Worm (Caenorhabditis elegans) whole organism, L2 larva: Measurements from ENCODE around the gene cest-32.

Experiments used
- F13H6.1 ChIP-seq: sonication (generic microtip); optimal IDR thresholded peaks from 2 replicates; lab custom pipeline; 2016; ENCODE audit warnings: missing genetic modification characterization, missing compliant biosample characterization
- R02D3.7 ChIP-seq: fragments of 150-350 bp; optimal IDR thresholded peaks from 2 replicates; lab custom pipeline; 2014; ENCODE audit warnings: missing biosample characterization, missing genetic modification characterization
- Y55F3AM.14 ChIP-seq: fragments of 200-800 bp; sonication (Bioruptor generic); optimal IDR thresholded peaks from 2 replicates; lab custom pipeline; 2018; ENCODE audit warnings: mild to moderate bottlenecking, missing genetic modification characterization, missing compliant biosample characterization
- ZK546.5 ChIP-seq: sonication (generic microtip); optimal IDR thresholded peaks from 2 replicates; lab custom pipeline; 2017; ENCODE audit warnings: missing biosample characterization, missing genetic modification characterization
- aly-2 ChIP-seq: fragments of 150-350 bp; optimal IDR thresholded peaks from 2 replicates; lab custom pipeline; 2014; ENCODE audit warnings: missing biosample characterization, missing genetic modification characterization
- blmp-1 ChIP-seq: sonication (generic microtip); optimal IDR thresholded peaks from 2 replicates; lab custom pipeline; 2017; ENCODE audit warnings: missing genetic modification characterization, mild to moderate bottlenecking, missing compliant biosample characterization, antibody characterized with exemption, moderate library complexity; ENCODE audit not compliant: insufficient read depth
- ceh-16 ChIP-seq: fragments of 150-350 bp; optimal IDR thresholded peaks from 2 replicates; lab custom pipeline; 2014; ENCODE audit warnings: missing biosample characterization, missing genetic modification characterization
- ceh-82 ChIP-seq: fragments of 150-350 bp; optimal IDR thresholded peaks from 2 replicates; lab custom pipeline; 2014; ENCODE audit warnings: missing biosample characterization, missing genetic modification characterization
- crh-2 ChIP-seq: sonication (generic microtip); optimal IDR thresholded peaks from 2 replicates; lab custom pipeline; 2017; ENCODE audit warnings: missing biosample characterization, missing genetic modification characterization
- elt-1 ChIP-seq: fragments of 150-350 bp; optimal IDR thresholded peaks from 2 replicates; lab custom pipeline; 2014; ENCODE audit warnings: missing biosample characterization, missing genetic modification characterization
- elt-3 ChIP-seq: sonication (generic microtip); optimal IDR thresholded peaks from 2 replicates; lab custom pipeline; 2017; ENCODE audit warnings: missing biosample characterization, missing genetic modification characterization
- fos-1 ChIP-seq: fragments of 150-350 bp; optimal IDR thresholded peaks from 2 replicates; lab custom pipeline; 2014; ENCODE audit warnings: missing biosample characterization, missing genetic modification characterization
- lin-11 ChIP-seq: fragments of 150-350 bp; sonication (generic microtip); optimal IDR thresholded peaks from 2 replicates; lab custom pipeline; 2014; ENCODE audit warnings: missing biosample characterization, missing genetic modification characterization, inconsistent platforms, mixed read lengths
- lin-13 ChIP-seq: fragments of 150-350 bp; optimal IDR thresholded peaks from 2 replicates; lab custom pipeline; 2014; ENCODE audit warnings: missing biosample characterization, missing genetic modification reagents, missing genetic modification characterization
- lin-39 ChIP-seq: fragments of 150-350 bp; optimal IDR thresholded peaks from 2 replicates; lab custom pipeline; 2014; ENCODE audit warnings: missing biosample characterization, missing genetic modification reagents, missing genetic modification characterization
- mab-5 ChIP-seq: fragments of 150-350 bp; optimal IDR thresholded peaks from 2 replicates; lab custom pipeline; 2014; ENCODE audit warnings: missing biosample characterization, missing genetic modification characterization
- nhr-11 ChIP-seq: fragments of 150-350 bp; optimal IDR thresholded peaks from 2 replicates; lab custom pipeline; 2014; ENCODE audit warnings: missing biosample characterization, missing genetic modification characterization
- nhr-12 ChIP-seq: fragments of 150-350 bp; optimal IDR thresholded peaks from 2 replicates; lab custom pipeline; 2014; ENCODE audit warnings: missing biosample characterization, missing genetic modification characterization
- nhr-129 ChIP-seq: fragments of 150-350 bp; optimal IDR thresholded peaks from 2 replicates; lab custom pipeline; 2014; ENCODE audit warnings: missing biosample characterization, missing genetic modification characterization
- nhr-21 ChIP-seq: fragments of 150-350 bp; optimal IDR thresholded peaks from 2 replicates; lab custom pipeline; 2014; ENCODE audit warnings: missing biosample characterization, missing genetic modification characterization
- nhr-237 ChIP-seq: fragments of 150-350 bp; optimal IDR thresholded peaks from 2 replicates; lab custom pipeline; 2014; ENCODE audit warnings: missing biosample characterization, missing genetic modification characterization
- nhr-6 ChIP-seq: fragments of 150-350 bp; optimal IDR thresholded peaks from 2 replicates; lab custom pipeline; 2014; ENCODE audit warnings: missing biosample characterization, missing genetic modification characterization
- peb-1 ChIP-seq: fragments of 150-350 bp; optimal IDR thresholded peaks from 2 replicates; lab custom pipeline; 2014; ENCODE audit warnings: missing biosample characterization, missing genetic modification characterization
- skn-1 ChIP-seq: sonication (generic microtip); optimal IDR thresholded peaks from 2 replicates; lab custom pipeline; 2017; ENCODE audit warnings: missing biosample characterization, missing genetic modification characterization
- sma-3 ChIP-seq: sonication (generic microtip); optimal IDR thresholded peaks from 2 replicates; lab custom pipeline; 2016; ENCODE audit warnings: missing genetic modification reagents, missing genetic modification characterization, missing compliant biosample characterization
- sma-9 ChIP-seq, 2 experiments: fragments of 150-350 bp in 1 of 2; sonication (generic microtip) in 1 of 2; optimal IDR thresholded peaks; 2 replicates each; lab custom pipeline; 2014 to 2016; ENCODE audit warnings: missing genetic modification characterization in 2 of 2, mild to moderate bottlenecking in 1 of 2, missing biosample characterization in 1 of 2, missing compliant biosample characterization in 1 of 2, missing genetic modification reagents in 1 of 2, moderate library complexity in 1 of 2
- unc-39 ChIP-seq: fragments of 150-350 bp; optimal IDR thresholded peaks from 2 replicates; lab custom pipeline; 2014; ENCODE audit warnings: missing biosample characterization, missing genetic modification characterization
- unc-55 ChIP-seq: fragments of 150-350 bp; sonication (generic microtip); optimal IDR thresholded peaks from 3 replicates; lab custom pipeline; 2014; ENCODE audit warnings: missing biosample characterization, missing genetic modification reagents, missing genetic modification characterization
- unc-62 ChIP-seq: fragments of 150-350 bp; optimal IDR thresholded peaks from 2 replicates; lab custom pipeline; 2014; ENCODE audit warnings: missing biosample characterization, missing genetic modification reagents, missing genetic modification characterization
- zag-1 ChIP-seq: fragments of 150-350 bp; optimal IDR thresholded peaks from 2 replicates; lab custom pipeline; 2014; ENCODE audit warnings: missing biosample characterization, missing genetic modification characterization
- ztf-11 ChIP-seq: sonication (generic microtip); optimal IDR thresholded peaks from 2 replicates; lab custom pipeline; 2017; ENCODE audit warnings: missing biosample characterization, missing genetic modification characterization
- ztf-4 ChIP-seq: fragments of 150-350 bp; optimal IDR thresholded peaks from 2 replicates; lab custom pipeline; 2014; ENCODE audit warnings: missing biosample characterization, missing genetic modification characterization

The cest-32 gene

DNA sequence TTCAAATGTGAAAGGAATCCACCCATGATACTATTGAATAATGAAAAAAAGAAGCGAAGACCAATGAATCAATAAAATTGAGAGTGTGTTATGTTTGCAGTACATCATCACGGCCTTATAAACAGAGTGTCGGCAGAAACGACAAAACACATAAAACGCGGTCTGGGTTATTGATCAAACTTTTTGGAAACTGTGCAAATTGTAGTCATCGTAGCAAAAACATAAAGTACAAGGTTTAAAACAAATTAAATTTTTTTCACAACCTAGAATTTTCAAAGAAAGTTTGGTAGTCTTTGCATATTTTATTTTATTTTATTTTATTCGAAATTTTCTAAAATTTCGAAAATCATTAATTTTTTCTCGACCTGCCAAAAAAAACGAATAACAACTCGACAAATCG lies 9.3 kb upstream of the cest-32 start, which contains the start of gene cest-35.1:
cest-35.1 (minus strand) TSS at position 101 of the 400 bp plus-strand sequence.
- TF ChIP-seq elt-1 (tag; lab: Kevin White, UChicago): no peak
- no peak for TF ChIP-seq blmp-1
- TF ChIP-seq nhr-11 (tag; lab: Kevin White, UChicago): no peak
- no peak for TF ChIP-seq crh-2 (tag; lab: Kevin White, UChicago)
- no peak for TF ChIP-seq unc-62
- no peak for TF ChIP-seq unc-55
- TF ChIP-seq lin-11 (tag; lab: Kevin White, UChicago): no peak
- TF ChIP-seq ztf-11 (tag; lab: Kevin White, UChicago): no peak
- no peak for TF ChIP-seq nhr-129 (tag; lab: Kevin White, UChicago)
- TF ChIP-seq ceh-82 (tag; lab: Kevin White, UChicago): no peak
- TF ChIP-seq mab-5: no peak
- no peak for TF ChIP-seq nhr-237 (tag; lab: Kevin White, UChicago)
- TF ChIP-seq Y55F3AM.14 (GFP tag; lab: Kevin White, UChicago): no peak
- TF ChIP-seq ztf-4 (tag; lab: Kevin White, UChicago): no peak
- no peak for TF ChIP-seq lin-39 (tag; lab: Kevin White, UChicago)
- TF ChIP-seq nhr-6: no peak

DNA sequence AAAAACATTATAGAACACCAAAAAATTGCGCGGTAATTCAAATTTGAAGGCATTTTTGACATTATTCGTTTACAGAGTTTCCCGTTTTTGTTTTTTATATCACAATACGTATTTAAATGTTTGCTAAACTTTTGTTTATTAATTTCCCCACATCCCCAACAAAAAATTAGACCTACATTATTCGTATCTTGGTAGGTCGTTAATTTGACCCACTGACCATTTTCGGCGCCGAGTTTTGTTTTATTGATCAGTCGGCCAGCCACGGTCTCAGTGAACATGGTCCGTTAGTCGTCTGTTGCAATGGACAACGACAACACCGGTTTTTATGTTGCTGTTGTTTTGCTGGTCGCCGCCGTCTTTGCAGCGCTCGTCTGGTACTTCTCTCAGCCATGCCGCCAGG lies 6.2 kb upstream of the cest-32 start, which contains the start of gene B0238.15:
B0238.15 (plus strand) TSS at position 301 of the 400 bp plus-strand sequence.
- TF ChIP-seq F13H6.1 (tag; lab: Kevin White, UChicago) (no peak), unc-62 (no peak), lin-11 (tag; lab: Kevin White, UChicago) (no peak), nhr-129 (tag; lab: Kevin White, UChicago) (no peak), aly-2 (tag; lab: Kevin White, UChicago) (no peak), nhr-11 (tag; lab: Kevin White, UChicago) (no peak), skn-1 (tag; lab: Kevin White, UChicago) (no peak), ZK546.5 (tag; lab: Kevin White, UChicago) (no peak), ceh-16 (tag; lab: Kevin White, UChicago) (no peak), elt-1 (tag; lab: Kevin White, UChicago) (no peak), ztf-4 (tag; lab: Kevin White, UChicago) (no peak), nhr-237 (tag; lab: Kevin White, UChicago) (no peak), blmp-1 (no peak), unc-39 (tag; lab: Kevin White, UChicago) (no peak), elt-3 (tag; lab: Kevin White, UChicago) (no peak), nhr-12 (tag; lab: Kevin White, UChicago) (no peak)

DNA sequence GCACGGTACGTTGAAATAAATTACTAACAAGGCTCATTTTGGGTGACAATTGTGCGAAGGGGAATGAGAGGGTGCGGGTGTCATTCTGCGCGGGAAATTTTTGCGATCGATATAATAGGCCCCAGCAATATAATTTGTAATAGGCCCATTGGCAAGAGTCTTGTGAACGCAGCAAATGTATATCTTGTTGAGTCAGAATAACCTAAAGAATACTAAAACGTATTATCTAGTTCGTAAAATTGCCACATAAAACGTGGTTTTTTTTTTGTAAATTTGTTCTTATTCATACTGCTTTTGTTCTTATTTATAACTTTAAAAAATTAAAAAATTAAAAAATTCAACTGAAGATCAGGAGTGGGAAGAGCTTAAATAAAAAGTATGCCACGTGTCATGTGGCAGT lies 5.7 kb upstream of the cest-32 start, which contains the start of gene C52A10.3:
C52A10.3 (minus strand) TSS at position 101 of the 400 bp plus-strand sequence.
- TF ChIP-seq blmp-1 (no peak), Y55F3AM.14 (GFP tag; lab: Kevin White, UChicago) (no peak), fos-1 (no peak), unc-39 (tag; lab: Kevin White, UChicago) (no peak), nhr-12 (tag; lab: Kevin White, UChicago) (no peak), zag-1 (tag; lab: Kevin White, UChicago) (no peak), nhr-237 (tag; lab: Kevin White, UChicago) (no peak), unc-55 (no peak), nhr-21 (tag; lab: Kevin White, UChicago) (no peak), ceh-82 (tag; lab: Kevin White, UChicago) (no peak), unc-62 (no peak), ZK546.5 (tag; lab: Kevin White, UChicago) (no peak), sma-9 (GFP tag; optimal IDR thresholded peaks at IDR 0.05; lab: Kevin White, UChicago) (no peak), sma-9 (tag; optimal IDR thresholded peaks at IDR 0.05; lab: Kevin White, UChicago) (no peak), skn-1 (tag; lab: Kevin White, UChicago) (no peak), R02D3.7 (tag; lab: Kevin White, UChicago) (no peak), sma-3 (GFP tag; lab: Kevin White, UChicago) (no peak), peb-1 (tag; lab: Kevin White, UChicago) (no peak), elt-1 (tag; lab: Kevin White, UChicago) (no peak), lin-39 (tag; lab: Kevin White, UChicago) (no peak)

DNA sequence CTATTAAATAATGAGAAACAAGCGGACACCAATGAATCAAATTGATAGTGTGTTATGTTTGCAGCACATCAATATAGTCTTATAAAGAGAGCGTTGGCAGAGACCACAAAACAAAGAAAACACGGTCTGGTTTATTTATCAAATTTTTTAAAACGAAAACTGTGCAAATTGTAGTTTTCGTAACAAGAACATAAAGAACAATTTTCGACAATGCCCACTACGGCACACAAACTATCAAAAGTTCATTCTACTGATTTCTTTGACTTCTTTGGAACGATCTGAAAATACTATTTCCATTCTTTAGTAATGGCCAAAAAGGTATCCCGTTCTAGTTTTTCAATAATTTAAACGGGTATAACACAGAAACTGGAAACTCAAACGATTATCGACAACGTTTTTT lies 3.4 kb upstream of the cest-32 start, which contains the start of gene cest-35.2:
cest-35.2 (minus strand) TSS at position 101 of the 400 bp plus-strand sequence.
- TF ChIP-seq lin-13 (GFP tag; lab: Kevin White, UChicago): no peak

DNA sequence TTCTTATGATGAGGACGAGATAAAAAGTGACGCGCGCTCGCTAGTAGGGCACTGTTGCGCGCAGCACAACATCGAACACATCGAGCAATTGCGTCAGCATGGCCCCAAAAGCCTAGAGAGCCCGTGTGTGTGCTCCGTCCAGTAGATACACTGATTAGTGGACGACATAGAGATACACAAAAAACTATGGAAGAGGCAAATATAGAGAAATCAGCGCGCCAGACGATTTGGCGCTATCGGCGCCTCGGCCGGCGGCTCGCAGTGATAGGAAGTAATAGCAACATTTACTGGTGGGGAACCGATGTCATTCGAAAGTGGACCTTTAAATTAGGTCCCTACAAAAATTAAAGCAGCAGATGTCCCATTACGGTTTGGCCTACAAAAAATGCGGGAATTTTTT lies 5.2 kb downstream of the cest-32 start:
- peak; percentile 74 for TF ChIP-seq sma-9 (GFP tag; optimal IDR thresholded peaks at IDR 0.05; lab: Kevin White, UChicago)
- no peak for TF ChIP-seq sma-9 (tag; optimal IDR thresholded peaks at IDR 0.05; lab: Kevin White, UChicago)
- no peak for TF ChIP-seq crh-2 (tag; lab: Kevin White, UChicago)
- peak; percentile 16 for TF ChIP-seq F13H6.1 (tag; lab: Kevin White, UChicago)
- peak; percentile 41 for TF ChIP-seq sma-3 (GFP tag; lab: Kevin White, UChicago)
- peak; percentile 32 for TF ChIP-seq nhr-129 (tag; lab: Kevin White, UChicago)
- no peak for TF ChIP-seq lin-39 (tag; lab: Kevin White, UChicago)
